Comparison of ENCODE assay signal across 1 fruit fly cellular context in genomic region chr2L:8239712-8240245, dm6.
TF ChIP-seq lines count a peak whose summit lies in the region.

Gene Pvr (minus strand): TSS chr2L:8239878.

TF ChIP-seq in whole organism, embryonic, 481 proteins besides CTCF, POLR2A, EP300 and RAD21 (continued from another document):
- peak; percentile 96 for TF ChIP-seq sna (GFP tag; IDR thresholded peaks at IDR 0.05; lab: Robert Waterston, UW; ENCODE audit: partially characterized antibody)
- TF ChIP-seq CG3838 (GFP tag; optimal IDR thresholded peaks at IDR 0.05; lab: Kevin White, UChicago) = no peak
- TF ChIP-seq CG3407 (GFP tag; optimal IDR thresholded peaks at IDR 0.05; lab: Kevin White, UChicago) = no peak
- no peak for TF ChIP-seq cwo (GFP tag; optimal IDR thresholded peaks at IDR 0.05; lab: Kevin White, UChicago)
- TF ChIP-seq ATbp (GFP tag; optimal IDR thresholded peaks at IDR 0.05; lab: Kevin White, UChicago) = no peak
- no peak for TF ChIP-seq CG18619 (GFP tag; optimal IDR thresholded peaks at IDR 0.05; lab: Kevin White, UChicago)
- TF ChIP-seq chinmo (GFP tag; IDR thresholded peaks at IDR 0.05; lab: Robert Waterston, UW; ENCODE audit: partially characterized antibody) = peak; percentile 94
- TF ChIP-seq Stat92E (GFP tag; optimal IDR thresholded peaks at IDR 0.05; lab: Kevin White, UChicago) = peak in 1 of 3 experiments; percentile 59
- TF ChIP-seq trh (GFP tag; optimal IDR thresholded peaks at IDR 0.05; lab: Kevin White, UChicago) = no peak
- TF ChIP-seq toy (GFP tag; IDR thresholded peaks at IDR 0.05; lab: Robert Waterston, UW) = no peak
- TF ChIP-seq H2.0 (GFP tag; IDR thresholded peaks at IDR 0.05; lab: Robert Waterston, UW) = no peak
- no peak for TF ChIP-seq ase (GFP tag; IDR thresholded peaks at IDR 0.05; lab: Robert Waterston, UW)
- TF ChIP-seq Mes4 (GFP tag; optimal IDR thresholded peaks at IDR 0.05; lab: Kevin White, UChicago) = no peak
- TF ChIP-seq CG11247 (GFP tag; IDR thresholded peaks at IDR 0.05; lab: Robert Waterston, UW) = no peak
- no peak for TF ChIP-seq CG17328 (GFP tag; IDR thresholded peaks at IDR 0.05; lab: Robert Waterston, UW)
- TF ChIP-seq chn (GFP tag; optimal IDR thresholded peaks at IDR 0.05; lab: Kevin White, UChicago) = no peak
- no peak for TF ChIP-seq sr (GFP tag; IDR thresholded peaks at IDR 0.05; lab: Robert Waterston, UW)
- TF ChIP-seq CG1024 (GFP tag; IDR thresholded peaks at IDR 0.05; lab: Robert Waterston, UW) = no peak
- TF ChIP-seq CG17568 (GFP tag; optimal IDR thresholded peaks at IDR 0.05; lab: Kevin White, UChicago) = no peak
- TF ChIP-seq B-H1 (GFP tag; IDR thresholded peaks at IDR 0.05; lab: Robert Waterston, UW) = no peak
- TF ChIP-seq al (GFP tag; IDR thresholded peaks at IDR 0.05; lab: Robert Waterston, UW) = no peak
- TF ChIP-seq row (GFP tag; IDR thresholded peaks at IDR 0.05; lab: Robert Waterston, UW) = peak; percentile 35; the same call in 1 of the 3 replicates
- peak; percentile 97 for TF ChIP-seq Doc3 (GFP tag; IDR thresholded peaks at IDR 0.05; lab: Robert Waterston, UW; ENCODE audit: partially characterized antibody)
- TF ChIP-seq NC2α (GFP tag; optimal IDR thresholded peaks at IDR 0.05; lab: Kevin White, UChicago) = no peak
- no peak for TF ChIP-seq CG9876 (GFP tag; optimal IDR thresholded peaks at IDR 0.05; lab: Kevin White, UChicago)
- no peak for TF ChIP-seq wdn (GFP tag; IDR thresholded peaks at IDR 0.05; lab: Robert Waterston, UW)
- no peak for TF ChIP-seq HmgZ (tag; optimal IDR thresholded peaks at IDR 0.05; lab: Kevin White, UChicago)
- TF ChIP-seq jing (GFP tag; optimal IDR thresholded peaks at IDR 0.05; lab: Kevin White, UChicago) = no peak
- TF ChIP-seq CG12071 (GFP tag; optimal IDR thresholded peaks at IDR 0.05; lab: Kevin White, UChicago) = no peak
- TF ChIP-seq CG3281 (GFP tag; optimal IDR thresholded peaks at IDR 0.05; lab: Kevin White, UChicago) = peak; percentile 3
- no peak for TF ChIP-seq dm (GFP tag; optimal IDR thresholded peaks at IDR 0.05; lab: Kevin White, UChicago)
- TF ChIP-seq CG6689 (GFP tag; IDR thresholded peaks at IDR 0.05; lab: Robert Waterston, UW) = no peak
- TF ChIP-seq CG1602 (GFP tag; optimal IDR thresholded peaks at IDR 0.05; lab: Kevin White, UChicago) = no peak
- peak; percentile 89 for TF ChIP-seq vnd (GFP tag; IDR thresholded peaks at IDR 0.05; lab: Robert Waterston, UW; ENCODE audit: partially characterized antibody)
- TF ChIP-seq HLH4C (GFP tag; IDR thresholded peaks at IDR 0.05; lab: Robert Waterston, UW; ENCODE audit: partially characterized antibody) = peak; percentile 97
- peak; percentile 94 for TF ChIP-seq knrl (GFP tag; IDR thresholded peaks at IDR 0.05; lab: Robert Waterston, UW; ENCODE audit: partially characterized antibody)
- TF ChIP-seq CG4360 (GFP tag; IDR thresholded peaks at IDR 0.05; lab: Robert Waterston, UW) = no peak
- no peak for TF ChIP-seq abd-A (tag; optimal IDR thresholded peaks at IDR 0.05; lab: Kevin White, UChicago)
- TF ChIP-seq CG6254 (GFP tag; optimal IDR thresholded peaks at IDR 0.05; lab: Kevin White, UChicago) = no peak
- no peak for TF ChIP-seq CG4854 (GFP tag; optimal IDR thresholded peaks at IDR 0.05; lab: Kevin White, UChicago)
- TF ChIP-seq yki (optimal IDR thresholded peaks at IDR 0.05; lab: Kevin White, UChicago) = no peak
- TF ChIP-seq Abd-B (GFP tag; optimal IDR thresholded peaks at IDR 0.05; lab: Kevin White, UChicago) = peak; percentile 10
- no peak for TF ChIP-seq da (GFP tag; optimal IDR thresholded peaks at IDR 0.05; lab: Kevin White, UChicago)
- no peak for TF ChIP-seq B-H2 (GFP tag; optimal IDR thresholded peaks at IDR 0.05; lab: Kevin White, UChicago)
- TF ChIP-seq CG17361 (GFP tag; IDR thresholded peaks at IDR 0.05; lab: Robert Waterston, UW) = no peak
- no peak for TF ChIP-seq CG13424 (tag; optimal IDR thresholded peaks at IDR 0.05; lab: Kevin White, UChicago)
- TF ChIP-seq CG6765 (GFP tag; optimal IDR thresholded peaks at IDR 0.05; lab: Kevin White, UChicago) = no peak
- TF ChIP-seq CG12299 (tag; optimal IDR thresholded peaks at IDR 0.05; lab: Kevin White, UChicago) = no peak
- no peak for TF ChIP-seq CG32772 (GFP tag; IDR thresholded peaks at IDR 0.05; lab: Robert Waterston, UW)
- TF ChIP-seq fd64A (GFP tag; optimal IDR thresholded peaks at IDR 0.05; lab: Kevin White, UChicago) = no peak
- no peak for TF ChIP-seq CG4730 (GFP tag; IDR thresholded peaks at IDR 0.05; lab: Robert Waterston, UW)
- peak; percentile 23 for TF ChIP-seq Xbp1 (GFP tag; optimal IDR thresholded peaks at IDR 0.05; lab: Kevin White, UChicago)
- TF ChIP-seq stc (GFP tag; IDR thresholded peaks at IDR 0.05; lab: Robert Waterston, UW) = peak; percentile 15; the same call in 1 of the 2 replicates
- TF ChIP-seq corto (GFP tag; optimal IDR thresholded peaks at IDR 0.05; lab: Kevin White, UChicago) = no peak
- no peak for TF ChIP-seq CG32767 (GFP tag; IDR thresholded peaks at IDR 0.05; lab: Robert Waterston, UW)
- TF ChIP-seq Lim3 (GFP tag; IDR thresholded peaks at IDR 0.05; lab: Robert Waterston, UW) = no peak
- TF ChIP-seq CG17186 (GFP tag; optimal IDR thresholded peaks at IDR 0.05; lab: Kevin White, UChicago) = peak; percentile 65
- TF ChIP-seq caup (GFP tag; optimal IDR thresholded peaks at IDR 0.05; lab: Kevin White, UChicago; ENCODE audit: severe bottlenecking) = no peak
- TF ChIP-seq CG4617 (GFP tag; optimal IDR thresholded peaks at IDR 0.05; lab: Kevin White, UChicago; ENCODE audit: borderline replicate concordance) = no peak
- peak; percentile 94 for TF ChIP-seq stwl (tag; optimal IDR thresholded peaks at IDR 0.05; lab: Kevin White, UChicago)
- no peak for TF ChIP-seq Trl (optimal IDR thresholded peaks at IDR 0.05; lab: Kevin White, UChicago)
- TF ChIP-seq Trl (GFP tag; optimal IDR thresholded peaks at IDR 0.05; lab: Kevin White, UChicago) = no peak
- no peak for TF ChIP-seq sug (tag; optimal IDR thresholded peaks at IDR 0.05; lab: Kevin White, UChicago)
- no peak for TF ChIP-seq danr (GFP tag; IDR thresholded peaks at IDR 0.05; lab: Robert Waterston, UW)
- TF ChIP-seq ab (GFP tag; optimal IDR thresholded peaks at IDR 0.05; lab: Kevin White, UChicago) = no peak
- no peak for TF ChIP-seq CG18764 (GFP tag; optimal IDR thresholded peaks at IDR 0.05; lab: Kevin White, UChicago)
- TF ChIP-seq Dfd (GFP tag; optimal IDR thresholded peaks at IDR 0.05; lab: Kevin White, UChicago) = no peak
- TF ChIP-seq aop (GFP tag; IDR thresholded peaks at IDR 0.05; lab: Robert Waterston, UW) = no peak
- peak; percentile 85 for TF ChIP-seq CG34224 (GFP tag; IDR thresholded peaks at IDR 0.05; lab: Robert Waterston, UW; ENCODE audit: partially characterized antibody)
- peak; percentile 83 for TF ChIP-seq Dref (GFP tag; IDR thresholded peaks at IDR 0.05; lab: Robert Waterston, UW)
- no peak for TF ChIP-seq CG8944 (GFP tag; optimal IDR thresholded peaks at IDR 0.05; lab: Kevin White, UChicago)
- TF ChIP-seq CG30431 (GFP tag; optimal IDR thresholded peaks at IDR 0.05; lab: Kevin White, UChicago) = no peak
- no peak for TF ChIP-seq CG10431 (GFP tag; optimal IDR thresholded peaks at IDR 0.05; lab: Kevin White, UChicago)
- TF ChIP-seq CG6683 (GFP tag; optimal IDR thresholded peaks at IDR 0.05; lab: Kevin White, UChicago) = no peak
- TF ChIP-seq CG15011 (GFP tag; optimal IDR thresholded peaks at IDR 0.05; lab: Kevin White, UChicago) = no peak
- TF ChIP-seq CG10267 (tag; optimal IDR thresholded peaks at IDR 0.05; lab: Kevin White, UChicago) = peak; percentile 42
- TF ChIP-seq CG6175 (GFP tag; IDR thresholded peaks at IDR 0.05; lab: Robert Waterston, UW) = no peak
- TF ChIP-seq bigmax (GFP tag; optimal IDR thresholded peaks at IDR 0.05; lab: Kevin White, UChicago) = no peak
- TF ChIP-seq CG30020 (tag; optimal IDR thresholded peaks at IDR 0.05; lab: Kevin White, UChicago) = no peak
- TF ChIP-seq Sry-δ (GFP tag; optimal IDR thresholded peaks at IDR 0.05; lab: Kevin White, UChicago) = peak; percentile 93
- peak; percentile 93 for TF ChIP-seq Scr (GFP tag; IDR thresholded peaks at IDR 0.05; lab: Robert Waterston, UW; ENCODE audit: partially characterized antibody)
- no peak for TF ChIP-seq sisA (GFP tag; IDR thresholded peaks at IDR 0.05; lab: Robert Waterston, UW)
- no peak for TF ChIP-seq Ada2b (GFP tag; IDR thresholded peaks at IDR 0.05; lab: Robert Waterston, UW)
- TF ChIP-seq CG14860 (GFP tag; IDR thresholded peaks at IDR 0.05; lab: Robert Waterston, UW; ENCODE audit: partially characterized antibody) = peak; percentile 94
- no peak for TF ChIP-seq Usf (GFP tag; optimal IDR thresholded peaks at IDR 0.05; lab: Kevin White, UChicago)
TF ChIP-seq in whole organism, embryonic: peak in this region for 102.
